Worm (Caenorhabditis elegans) whole organism, L2 larva: Measurements from ENCODE around the gene cyp-29A2.
A peak's percentile ranks its signal among the peaks of the same experiment; 100 is the strongest.
"Not testable (repeated sequence)": the region's sequence is repeated elsewhere in the genome, so short reads cannot be mapped to it uniquely, and the experiment has no call there.

Experiments used
- C34F6.9 ChIP-seq: fragments of 150-350 bp; optimal IDR thresholded peaks from 2 replicates; lab custom pipeline; 2014; ENCODE audit warnings: missing biosample characterization, missing genetic modification characterization
- F13H6.1 ChIP-seq: sonication (generic microtip); optimal IDR thresholded peaks from 2 replicates; lab custom pipeline; 2016; ENCODE audit warnings: missing genetic modification characterization, missing compliant biosample characterization
- Y55F3AM.14 ChIP-seq: fragments of 200-800 bp; sonication (Bioruptor generic); optimal IDR thresholded peaks from 2 replicates; lab custom pipeline; 2018; ENCODE audit warnings: mild to moderate bottlenecking, missing genetic modification characterization, missing compliant biosample characterization
- ZK546.5 ChIP-seq: sonication (generic microtip); optimal IDR thresholded peaks from 2 replicates; lab custom pipeline; 2017; ENCODE audit warnings: missing biosample characterization, missing genetic modification characterization
- alr-1 ChIP-seq: fragments of 150-350 bp; optimal IDR thresholded peaks from 2 replicates; lab custom pipeline; 2014; ENCODE audit warnings: missing biosample characterization, missing genetic modification characterization
- aly-2 ChIP-seq: fragments of 150-350 bp; optimal IDR thresholded peaks from 2 replicates; lab custom pipeline; 2014; ENCODE audit warnings: missing biosample characterization, missing genetic modification characterization
- ama-1 ChIP-seq: fragments of 150-350 bp; optimal IDR thresholded peaks from 2 replicates; lab custom pipeline; 2018; ENCODE audit warnings: inconsistent platforms
- ceh-82 ChIP-seq: fragments of 150-350 bp; optimal IDR thresholded peaks from 2 replicates; lab custom pipeline; 2014; ENCODE audit warnings: missing biosample characterization, missing genetic modification characterization
- crh-2 ChIP-seq: sonication (generic microtip); optimal IDR thresholded peaks from 2 replicates; lab custom pipeline; 2017; ENCODE audit warnings: missing biosample characterization, missing genetic modification characterization
- dmd-4 ChIP-seq: sonication (generic microtip); optimal IDR thresholded peaks from 2 replicates; lab custom pipeline; 2017; ENCODE audit warnings: missing biosample characterization, missing genetic modification characterization
- egl-27 ChIP-seq: sonication (generic microtip); optimal IDR thresholded peaks from 3 replicates; lab custom pipeline; 2017; ENCODE audit warnings: missing biosample characterization, missing genetic modification reagents, missing genetic modification characterization
- fos-1 ChIP-seq: fragments of 150-350 bp; optimal IDR thresholded peaks from 2 replicates; lab custom pipeline; 2014; ENCODE audit warnings: missing biosample characterization, missing genetic modification characterization
- gmeb-1 ChIP-seq: fragments of 150-350 bp; optimal IDR thresholded peaks from 2 replicates; lab custom pipeline; 2014; ENCODE audit warnings: missing biosample characterization, missing genetic modification characterization
- lin-13 ChIP-seq: fragments of 150-350 bp; optimal IDR thresholded peaks from 2 replicates; lab custom pipeline; 2014; ENCODE audit warnings: missing biosample characterization, missing genetic modification reagents, missing genetic modification characterization
- mbf-1 ChIP-seq: sonication (generic microtip); optimal IDR thresholded peaks from 2 replicates; lab custom pipeline; 2017; ENCODE audit warnings: missing biosample characterization, missing genetic modification characterization
- mdl-1 ChIP-seq, 2 experiments: fragments of 150-350 bp in 1 of 2; sonication (generic microtip) in 1 of 2; optimal IDR thresholded peaks; 2 replicates each; lab custom pipeline; 2017; ENCODE audit warnings: missing biosample characterization in 2 of 2, missing genetic modification characterization in 2 of 2
- nhr-11 ChIP-seq: fragments of 150-350 bp; optimal IDR thresholded peaks from 2 replicates; lab custom pipeline; 2014; ENCODE audit warnings: missing biosample characterization, missing genetic modification characterization
- nhr-12 ChIP-seq: fragments of 150-350 bp; optimal IDR thresholded peaks from 2 replicates; lab custom pipeline; 2014; ENCODE audit warnings: missing biosample characterization, missing genetic modification characterization
- nhr-129 ChIP-seq: fragments of 150-350 bp; optimal IDR thresholded peaks from 2 replicates; lab custom pipeline; 2014; ENCODE audit warnings: missing biosample characterization, missing genetic modification characterization
- nhr-21 ChIP-seq: fragments of 150-350 bp; optimal IDR thresholded peaks from 2 replicates; lab custom pipeline; 2014; ENCODE audit warnings: missing biosample characterization, missing genetic modification characterization
- nhr-25 ChIP-seq: fragments of 150-350 bp; sonication (generic microtip); optimal IDR thresholded peaks from 3 replicates; lab custom pipeline; 2014; ENCODE audit warnings: missing biosample characterization, missing genetic modification characterization
- nhr-6 ChIP-seq: fragments of 150-350 bp; optimal IDR thresholded peaks from 2 replicates; lab custom pipeline; 2014; ENCODE audit warnings: missing biosample characterization, missing genetic modification characterization
- nhr-77 ChIP-seq: fragments of 150-350 bp; optimal IDR thresholded peaks from 2 replicates; lab custom pipeline; 2014; ENCODE audit warnings: missing biosample characterization, missing genetic modification characterization
- peb-1 ChIP-seq: fragments of 150-350 bp; optimal IDR thresholded peaks from 2 replicates; lab custom pipeline; 2014; ENCODE audit warnings: missing biosample characterization, missing genetic modification characterization
- sem-4 ChIP-seq: fragments of 150-350 bp; optimal IDR thresholded peaks from 2 replicates; lab custom pipeline; 2014; ENCODE audit warnings: missing biosample characterization, missing genetic modification reagents, missing genetic modification characterization
- sma-3 ChIP-seq: sonication (generic microtip); optimal IDR thresholded peaks from 2 replicates; lab custom pipeline; 2016; ENCODE audit warnings: missing genetic modification reagents, missing genetic modification characterization, missing compliant biosample characterization
- sma-9 ChIP-seq, 2 experiments: fragments of 150-350 bp in 1 of 2; sonication (generic microtip) in 1 of 2; optimal IDR thresholded peaks; 2 replicates each; lab custom pipeline; 2014 to 2016; ENCODE audit warnings: missing genetic modification characterization in 2 of 2, mild to moderate bottlenecking in 1 of 2, missing biosample characterization in 1 of 2, missing compliant biosample characterization in 1 of 2, missing genetic modification reagents in 1 of 2, moderate library complexity in 1 of 2
- snpc-4 ChIP-seq: fragments of 150-350 bp; optimal IDR thresholded peaks from 2 replicates; lab custom pipeline; 2014; ENCODE audit warnings: missing biosample characterization, missing genetic modification characterization
- unc-62 ChIP-seq: fragments of 150-350 bp; optimal IDR thresholded peaks from 2 replicates; lab custom pipeline; 2014; ENCODE audit warnings: missing biosample characterization, missing genetic modification reagents, missing genetic modification characterization
- ztf-1 ChIP-seq: fragments of 200-800 bp; sonication (Bioruptor generic); conservative IDR thresholded peaks from 2 replicates; pipeline ENCODE4 v1.3.6; 2022; ENCODE audit warnings: missing genetic modification characterization, missing compliant biosample characterization

cyp-29A2 gene

ce11 chrV:11174663-11175062 lies 42.7 kb upstream of the cyp-29A2 start (continued):
- TF ChIP-seq ama-1 (lab: Kevin White, UChicago) (no peak), Y55F3AM.14 (GFP tag; lab: Kevin White, UChicago) (peak; percentile 47), nhr-77 (no peak), nhr-6 (tag; lab: Kevin White, UChicago) (no peak), C34F6.9 (tag; lab: Kevin White, UChicago) (no peak), crh-2 (tag; lab: Kevin White, UChicago) (peak; percentile 8), sma-3 (GFP tag; lab: Kevin White, UChicago) (no peak), egl-27 (tag; lab: Kevin White, UChicago) (no peak)

ce11 chrV:11175336-11175938 lies 41.9 kb upstream of the cyp-29A2 start:
- TF ChIP-seq crh-2 (tag; lab: Kevin White, UChicago) (peak; percentile 18), sma-9 (GFP tag; optimal IDR thresholded peaks at IDR 0.05; lab: Kevin White, UChicago) (peak; percentile 82), sma-3 (GFP tag; lab: Kevin White, UChicago) (peak; percentile 56), snpc-4 (tag; lab: Kevin White, UChicago) (peak; percentile 94), fos-1 (tag; lab: Kevin White, UChicago) (peak; percentile 5)
- not testable (repeated sequence) for TF ChIP-seq sma-9 (tag; optimal IDR thresholded peaks at IDR 0.05; lab: Kevin White, UChicago)

- TF ChIP-seq crh-2 (tag; lab: Kevin White, UChicago) (peak; percentile 24), nhr-21 (peak; percentile 59), nhr-129 (tag; lab: Kevin White, UChicago) (peak; percentile 29), fos-1 (tag; lab: Kevin White, UChicago) (peak; percentile 45), snpc-4 (tag; lab: Kevin White, UChicago) (peak; percentile 96), sma-9 (GFP tag; optimal IDR thresholded peaks at IDR 0.05; lab: Kevin White, UChicago) (peak; percentile 87), sma-3 (GFP tag; lab: Kevin White, UChicago) (peak; percentile 69), gmeb-1 (tag; lab: Kevin White, UChicago) (peak; percentile 33), F13H6.1 (tag; lab: Kevin White, UChicago) (peak; percentile 65), mdl-1 (tag; optimal IDR thresholded peaks at IDR 0.05; lab: Kevin White, UChicago) (peak in 1 of 2 experiments; percentile 23), lin-13 (GFP tag; lab: Kevin White, UChicago) (peak; percentile 21)
- TF ChIP-seq sma-9 (tag; optimal IDR thresholded peaks at IDR 0.05; lab: Kevin White, UChicago), result not testable (repeated sequence)
These were observed 40.6 kb upstream of the cyp-29A2 start for ce11 chrV:11176693-11177304.

ce11 chrV:11177577-11177976 lies 39.8 kb upstream of the cyp-29A2 start, which contains the start of gene gpa-1:
Gene gpa-1, minus strand, starts transcription at chrV:11177677.
- TF ChIP-seq ztf-1 (GFP tag; lab: Robert Waterston, UW) (no peak), nhr-12 (tag; lab: Kevin White, UChicago) (no peak), ceh-82 (tag; lab: Kevin White, UChicago) (no peak), Y55F3AM.14 (GFP tag; lab: Kevin White, UChicago) (no peak), dmd-4 (tag; lab: Kevin White, UChicago) (no peak), peb-1 (no peak), sma-3 (GFP tag; lab: Kevin White, UChicago) (no peak), unc-62 (GFP tag; lab: Kevin White, UChicago) (no peak), nhr-11 (tag; lab: Kevin White, UChicago) (no peak), nhr-25 (tag; lab: Kevin White, UChicago) (no peak), sem-4 (tag; lab: Kevin White, UChicago) (no peak), mbf-1 (tag; lab: Kevin White, UChicago) (no peak)
- TF ChIP-seq, all 48 proteins: peak for 0

- TF ChIP-seq alr-1 (tag; lab: Kevin White, UChicago) (no peak), ama-1 (lab: Kevin White, UChicago) (no peak), nhr-25 (tag; lab: Kevin White, UChicago) (peak; percentile 78)
These were observed 36.4 kb upstream of the cyp-29A2 start for ce11 chrV:11180951-11181350.

DNA sequence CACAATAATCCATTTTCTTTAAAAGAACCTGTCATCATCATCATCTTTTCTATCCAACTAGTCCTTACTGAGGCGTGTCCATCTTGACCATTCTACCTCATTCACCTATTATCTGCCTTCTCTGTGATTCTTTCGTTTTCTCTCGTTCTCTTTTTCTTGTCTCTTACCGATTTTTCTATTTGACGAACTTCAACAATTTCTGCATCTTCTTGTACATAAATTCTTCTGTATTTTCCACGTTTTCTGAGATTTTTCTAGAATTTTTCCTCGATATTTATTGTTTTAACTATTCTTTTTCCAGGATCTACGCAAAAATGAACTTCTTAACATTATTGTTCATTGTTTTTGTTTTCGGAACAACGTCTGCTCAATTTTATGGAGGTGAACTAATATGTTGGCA lies 34.5 kb upstream of the cyp-29A2 start, which contains the start of gene cnc-10:
cnc-10 (plus strand) TSS at position 301 of the 400 bp plus-strand sequence.
- no peak for TF ChIP-seq aly-2
- TF ChIP-seq ZK546.5 (tag; lab: Kevin White, UChicago), result no peak
- TF ChIP-seq nhr-25 (tag; lab: Kevin White, UChicago), result peak; percentile 61
- TF ChIP-seq, all 48 proteins: peak for 1
